Worm (Caenorhabditis elegans) whole organism, late embryonic: ENCODE results near the gene srh-97.

ENCODE experiments used
- C08G9.2 ChIP-seq: sonication (generic microtip); optimal IDR thresholded peaks from 2 replicates; lab custom pipeline; 2016; ENCODE audit warnings: mild to moderate bottlenecking, missing genetic modification characterization, moderate library complexity, missing compliant biosample characterization
- K02D7.2 ChIP-seq: sonication (generic microtip); optimal IDR thresholded peaks from 2 replicates; lab custom pipeline; 2017; ENCODE audit warnings: mild to moderate bottlenecking, missing genetic modification characterization, missing compliant biosample characterization
- K09A11.1 ChIP-seq: sonication (generic microtip); optimal IDR thresholded peaks from 2 replicates; lab custom pipeline; 2017; ENCODE audit warnings: antibody characterized with exemption, mild to moderate bottlenecking, missing genetic modification characterization, missing compliant biosample characterization; ENCODE audit not compliant: insufficient read depth
- Y22D7AL.16 ChIP-seq: sonication (generic microtip); optimal IDR thresholded peaks from 2 replicates; lab custom pipeline; 2016; ENCODE audit warnings: missing genetic modification characterization, missing compliant biosample characterization
- ahr-1 ChIP-seq: sonication (generic microtip); optimal IDR thresholded peaks from 2 replicates; lab custom pipeline; 2016; ENCODE audit warnings: missing genetic modification characterization, missing compliant biosample characterization
- ceh-14 ChIP-seq: sonication (generic microtip); optimal IDR thresholded peaks from 2 replicates; lab custom pipeline; 2016; ENCODE audit warnings: missing genotype, missing genetic modification characterization, missing compliant biosample characterization
- ceh-19 ChIP-seq: fragments of 200-800 bp; sonication (Bioruptor generic); optimal IDR thresholded peaks from 2 replicates; lab custom pipeline; 2018; ENCODE audit warnings: mild to moderate bottlenecking, missing genetic modification characterization, missing compliant biosample characterization
- ceh-22 ChIP-seq: sonication (generic microtip); optimal IDR thresholded peaks from 2 replicates; lab custom pipeline; 2017; ENCODE audit warnings: missing biosample characterization, missing genetic modification characterization
- ceh-30 ChIP-seq: fragments of 150-350 bp; optimal IDR thresholded peaks from 2 replicates; lab custom pipeline; 2014; ENCODE audit warnings: missing biosample characterization, missing genetic modification characterization
- ceh-45 ChIP-seq: fragments of 200-800 bp; sonication (Bioruptor generic); IDR thresholded peaks from 2 replicates; pipeline ENCODE4 v1.3.6; 2022; ENCODE audit warnings: missing genetic modification reagents, missing genetic modification characterization, missing compliant biosample characterization
- che-1 ChIP-seq: sonication (generic microtip); optimal IDR thresholded peaks from 2 replicates; lab custom pipeline; 2016; ENCODE audit warnings: mild to moderate bottlenecking, missing genetic modification characterization, missing compliant biosample characterization
- dve-1 ChIP-seq: sonication (generic microtip); optimal IDR thresholded peaks from 2 replicates; lab custom pipeline; 2017; ENCODE audit warnings: antibody characterized with exemption, mild to moderate bottlenecking, missing genetic modification characterization, missing compliant biosample characterization
- elt-4 ChIP-seq: sonication (generic microtip); optimal IDR thresholded peaks from 2 replicates; lab custom pipeline; 2016; ENCODE audit warnings: missing genetic modification characterization, missing compliant biosample characterization
- fkh-10 ChIP-seq: fragments of 150-350 bp; optimal IDR thresholded peaks from 2 replicates; lab custom pipeline; 2014; ENCODE audit warnings: missing biosample characterization, missing genetic modification reagents, missing genetic modification characterization
- gmeb-2 ChIP-seq: sonication (generic microtip); optimal IDR thresholded peaks from 2 replicates; lab custom pipeline; 2016; ENCODE audit warnings: missing genetic modification characterization, inconsistent platforms, missing compliant biosample characterization
- hlh-13 ChIP-seq: fragments of 200-800 bp; sonication (Bioruptor generic); optimal IDR thresholded peaks from 2 replicates; lab custom pipeline; 2018; ENCODE audit warnings: mild to moderate bottlenecking, missing genetic modification characterization, missing compliant biosample characterization
- hlh-30 ChIP-seq: sonication (generic microtip); optimal IDR thresholded peaks from 2 replicates; lab custom pipeline; 2017; ENCODE audit warnings: antibody characterized with exemption, missing genetic modification characterization, missing compliant biosample characterization; ENCODE audit not compliant: insufficient read depth
- hlh-6 ChIP-seq: sonication (generic microtip); optimal IDR thresholded peaks from 2 replicates; lab custom pipeline; 2016; ENCODE audit warnings: missing genotype, missing genetic modification characterization, missing compliant biosample characterization
- hlh-8 ChIP-seq: sonication (generic microtip); optimal IDR thresholded peaks from 2 replicates; lab custom pipeline; 2016; ENCODE audit warnings: missing genotype, missing genetic modification characterization, missing compliant biosample characterization
- nfya-1 ChIP-seq: sonication (generic microtip); optimal IDR thresholded peaks from 2 replicates; lab custom pipeline; 2017; ENCODE audit warnings: missing genetic modification characterization, mild to moderate bottlenecking, missing compliant biosample characterization, antibody characterized with exemption, moderate library complexity
- nhr-11 ChIP-seq: fragments of 150-350 bp; optimal IDR thresholded peaks from 2 replicates; lab custom pipeline; 2014; ENCODE audit warnings: missing biosample characterization, missing genetic modification characterization
- npax-4 ChIP-seq: sonication (generic microtip); optimal IDR thresholded peaks from 2 replicates; lab custom pipeline; 2016; ENCODE audit warnings: missing genetic modification characterization, missing compliant biosample characterization
- odd-2 ChIP-seq: sonication (generic microtip); optimal IDR thresholded peaks from 2 replicates; lab custom pipeline; 2017; ENCODE audit warnings: antibody characterized with exemption, mild to moderate bottlenecking, missing genetic modification characterization, missing compliant biosample characterization
- pag-3 ChIP-seq: sonication (generic microtip); optimal IDR thresholded peaks from 2 replicates; lab custom pipeline; 2016; ENCODE audit warnings: missing compliant biosample characterization, missing genetic modification characterization, borderline replicate concordance
- pat-9 ChIP-seq: fragments of 200-800 bp; sonication (Bioruptor generic); optimal IDR thresholded peaks from 2 replicates; lab custom pipeline; 2018; ENCODE audit warnings: mild to moderate bottlenecking, missing genetic modification characterization, moderate library complexity, missing compliant biosample characterization
- pax-1 ChIP-seq: fragments of 150-350 bp; optimal IDR thresholded peaks from 2 replicates; lab custom pipeline; 2014; ENCODE audit warnings: missing biosample characterization, missing genetic modification characterization
- pqm-1 ChIP-seq: sonication (generic microtip); optimal IDR thresholded peaks from 2 replicates; lab custom pipeline; 2016; ENCODE audit warnings: missing genetic modification characterization, missing compliant biosample characterization
- pros-1 ChIP-seq: fragments of 150-350 bp; optimal IDR thresholded peaks from 2 replicates; lab custom pipeline; 2014; ENCODE audit warnings: missing biosample characterization, missing genetic modification reagents, missing genetic modification characterization
- ref-2 ChIP-seq: sonication (generic microtip); optimal IDR thresholded peaks from 2 replicates; lab custom pipeline; 2016; ENCODE audit warnings: missing genetic modification characterization, missing compliant biosample characterization
- sdc-2 ChIP-seq: sonication (generic microtip); optimal IDR thresholded peaks from 2 replicates; lab custom pipeline; 2016; ENCODE audit warnings: missing genotype, missing genetic modification characterization, missing compliant biosample characterization
- sox-2 ChIP-seq: fragments of 200-800 bp; sonication (Bioruptor generic); IDR thresholded peaks from 2 replicates; pipeline ENCODE4 v1.3.6; 2022; ENCODE audit warnings: missing genetic modification reagents, missing genetic modification characterization, missing compliant biosample characterization
- syd-9 ChIP-seq: sonication (generic microtip); optimal IDR thresholded peaks from 2 replicates; lab custom pipeline; 2016; ENCODE audit warnings: mild to moderate bottlenecking, missing genetic modification characterization, moderate library complexity, missing compliant biosample characterization
- tbx-2 ChIP-seq: sonication (generic microtip); optimal IDR thresholded peaks from 2 replicates; lab custom pipeline; 2016; ENCODE audit warnings: missing genetic modification characterization, missing compliant biosample characterization
- tbx-7 ChIP-seq: sonication (generic microtip); optimal IDR thresholded peaks from 2 replicates; lab custom pipeline; 2016; ENCODE audit warnings: missing genotype, missing genetic modification characterization, missing compliant biosample characterization
- unc-42 ChIP-seq: sonication (generic microtip); optimal IDR thresholded peaks from 2 replicates; lab custom pipeline; 2016; ENCODE audit warnings: missing genotype, missing genetic modification characterization, missing compliant biosample characterization
- unc-86 ChIP-seq: sonication (generic microtip); optimal IDR thresholded peaks from 2 replicates; lab custom pipeline; 2016; ENCODE audit warnings: missing genetic modification characterization, missing compliant biosample characterization
- zip-5 ChIP-seq: sonication (generic microtip); optimal IDR thresholded peaks from 2 replicates; lab custom pipeline; 2016; ENCODE audit warnings: missing genetic modification characterization, missing compliant biosample characterization

Gene srh-97

DNA sequence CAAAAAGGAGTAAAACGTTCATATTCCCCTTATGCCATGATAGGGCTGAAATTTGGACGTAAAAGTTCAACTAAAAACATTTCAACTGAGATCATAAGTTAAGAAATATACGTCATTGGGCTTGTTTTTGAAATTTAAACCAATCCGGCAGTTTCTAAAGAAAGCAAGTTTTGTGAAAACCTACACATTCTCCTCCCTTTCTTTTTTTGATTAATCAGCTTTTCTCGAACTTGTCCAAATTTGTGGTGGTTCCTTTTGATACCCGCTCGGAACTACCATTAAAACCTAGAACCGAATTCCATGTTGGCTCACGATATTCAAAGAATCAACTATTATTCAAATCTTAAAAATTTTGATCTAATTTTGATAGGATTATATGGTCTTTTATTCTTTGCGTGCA, 36.5 kb upstream of the srh-97 start, which contains the start of gene srz-54:
TSS of gene srz-54 (plus strand) at position 301 of the 400 bp plus-strand sequence.
- TF ChIP-seq che-1 (tag; lab: Kevin White, UChicago): no peak
- no peak for TF ChIP-seq fkh-10 (GFP tag; lab: Kevin White, UChicago)
- TF ChIP-seq pax-1 (tag; lab: Kevin White, UChicago): no peak
- no peak for TF ChIP-seq C08G9.2 (tag; lab: Kevin White, UChicago)
- no peak for TF ChIP-seq Y22D7AL.16 (tag; lab: Kevin White, UChicago)

DNA sequence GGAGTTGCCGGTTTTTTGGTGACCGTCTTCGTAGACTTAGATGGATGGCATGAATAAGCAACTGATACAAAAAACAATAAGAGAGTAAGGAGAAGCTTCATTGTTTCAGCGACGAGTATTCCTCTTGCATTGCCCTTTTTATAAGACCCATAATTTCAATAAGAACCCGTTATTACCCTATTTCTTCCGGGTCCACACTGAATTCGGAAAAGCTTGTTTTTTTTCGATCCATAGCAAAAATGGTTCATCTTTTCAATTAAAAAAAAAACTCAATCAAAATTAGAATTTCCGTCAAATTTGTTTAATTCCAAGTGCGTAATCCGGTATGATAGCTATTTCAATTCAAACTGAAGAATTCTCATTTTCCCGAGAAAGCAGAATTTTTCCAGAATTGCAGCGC, 29.9 kb upstream of the srh-97 start, which contains the start of gene Y102A5C.40:
TSS of gene Y102A5C.40 (minus strand) at position 101 of the 400 bp plus-strand sequence.
- no peak for TF ChIP-seq K09A11.1
- TF ChIP-seq, all 69 proteins: peak for 0

DNA sequence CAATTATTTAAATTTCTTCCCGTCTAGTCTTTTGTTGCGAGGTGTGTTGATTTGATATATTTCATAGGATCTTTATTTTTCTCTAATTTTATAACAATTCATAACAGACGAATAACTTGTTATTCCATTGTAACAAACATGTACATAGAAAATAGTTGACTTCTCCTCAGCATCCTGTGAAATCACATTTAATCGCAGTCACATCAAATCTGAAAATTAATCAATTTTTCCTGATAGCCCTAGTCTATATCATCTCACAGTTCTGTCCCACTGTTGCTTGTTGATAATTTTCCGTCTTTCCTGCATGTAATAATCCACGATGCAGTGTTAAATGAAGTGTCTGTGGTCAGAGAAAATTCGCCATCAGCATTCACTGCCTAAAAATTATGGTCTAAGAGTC, 29.1 kb upstream of the srh-97 start:
- TF ChIP-seq ceh-14 (tag; lab: Kevin White, UChicago) (no peak), npax-4 (no peak), K02D7.2 (tag; lab: Kevin White, UChicago) (no peak), hlh-13 (GFP tag; lab: Kevin White, UChicago) (no peak), ceh-22 (tag; lab: Kevin White, UChicago) (no peak), unc-86 (no peak), gmeb-2 (tag; lab: Kevin White, UChicago) (no peak), hlh-6 (tag; lab: Kevin White, UChicago) (no peak), nhr-11 (no peak), dve-1 (tag; lab: Kevin White, UChicago) (no peak), nfya-1 (tag; lab: Kevin White, UChicago) (no peak)

DNA sequence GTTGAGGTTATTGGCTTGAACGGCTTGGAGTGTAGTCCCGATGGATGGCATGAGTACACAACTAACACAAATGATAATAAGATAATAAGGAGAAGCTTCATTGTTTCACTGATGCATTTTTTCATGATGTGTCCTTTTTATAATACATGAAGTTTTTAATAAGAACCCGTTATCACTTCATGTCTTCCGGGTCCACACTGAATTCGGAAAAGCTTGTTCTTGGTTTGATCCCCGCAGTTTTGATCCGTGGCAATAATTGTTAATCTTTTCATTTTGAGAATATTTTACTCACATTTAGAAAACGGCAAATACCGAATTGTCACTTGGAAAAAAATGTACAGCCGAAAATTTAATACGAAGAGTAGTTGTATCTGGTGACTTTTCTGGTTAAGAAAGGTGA, 28.3 kb upstream of the srh-97 start, which contains the start of gene Y102A5C.27:
TSS of gene Y102A5C.27 (minus strand) at position 101 of the 400 bp plus-strand sequence.
- TF ChIP-seq ref-2 (tag; lab: Kevin White, UChicago) (no peak), pros-1 (tag; lab: Kevin White, UChicago) (no peak), ceh-22 (tag; lab: Kevin White, UChicago) (no peak), pqm-1 (tag; lab: Kevin White, UChicago) (no peak), C08G9.2 (tag; lab: Kevin White, UChicago) (no peak), sox-2 (no peak), zip-5 (tag; lab: Kevin White, UChicago) (no peak), pag-3 (tag; lab: Kevin White, UChicago) (no peak), ceh-19 (GFP tag; lab: Kevin White, UChicago) (no peak), tbx-7 (tag; lab: Kevin White, UChicago) (no peak), ahr-1 (tag; lab: Kevin White, UChicago) (no peak), unc-42 (no peak)
- TF ChIP-seq, all 69 proteins: peak for 0

DNA sequence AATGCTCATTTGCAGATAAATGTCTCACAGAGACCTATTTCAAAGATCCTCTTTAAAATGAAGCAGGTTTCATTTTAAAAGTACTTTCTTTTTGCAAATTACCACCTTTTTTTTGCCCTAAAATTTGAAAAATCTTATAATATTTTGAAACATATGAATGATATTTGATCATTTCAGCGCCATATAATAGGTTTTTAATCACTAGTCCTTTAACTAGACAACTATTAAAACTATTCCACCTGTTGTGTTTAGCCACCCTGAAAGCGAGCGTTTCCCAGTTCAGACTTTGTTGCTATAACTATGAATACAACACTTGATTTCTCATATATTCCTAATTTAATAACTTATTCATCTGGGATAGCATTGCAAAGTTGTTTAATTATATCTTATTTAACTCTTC, 25.2 kb upstream of the srh-97 start, which contains the start of gene srz-95:
TSS of gene srz-95 (plus strand) at position 301 of the 400 bp plus-strand sequence.
- no peak for TF ChIP-seq che-1 (tag; lab: Kevin White, UChicago)
- TF ChIP-seq elt-4 (tag; lab: Kevin White, UChicago): no peak
- no peak for TF ChIP-seq Y22D7AL.16 (tag; lab: Kevin White, UChicago)
- no peak for TF ChIP-seq odd-2
- TF ChIP-seq tbx-2: no peak
- TF ChIP-seq hlh-30 (tag; lab: Kevin White, UChicago): no peak
- no peak for TF ChIP-seq gmeb-2 (tag; lab: Kevin White, UChicago)
- TF ChIP-seq ceh-45: no peak
- TF ChIP-seq sdc-2 (tag; lab: Kevin White, UChicago): no peak
- TF ChIP-seq syd-9 (tag; lab: Kevin White, UChicago): no peak
- no peak for TF ChIP-seq ceh-30 (tag; lab: Kevin White, UChicago)
- no peak for TF ChIP-seq pat-9 (tag; lab: Kevin White, UChicago)
- TF ChIP-seq pqm-1 (tag; lab: Kevin White, UChicago): no peak
- TF ChIP-seq hlh-8 (tag; lab: Kevin White, UChicago): no peak
- TF ChIP-seq K02D7.2 (tag; lab: Kevin White, UChicago): no peak
- TF ChIP-seq, all 69 proteins: peak for 0
